Fruit fly (Drosophila melanogaster) whole organism, prepupa: ENCODE results near the gene Oseg4.
A peak's percentile ranks its signal among the peaks of the same experiment; 100 is the strongest.

Source experiments
- Blimp-1 ChIP-seq: fragments of 200-800 bp; sonication (Bioruptor generic); optimal IDR thresholded peaks from 3 replicates; lab custom pipeline; 2017; ENCODE audit warnings: missing biosample characterization, missing genetic modification characterization, mild to moderate bottlenecking, moderate library complexity, missing genetic modification reagents
- CG10669 ChIP-seq: fragments of 200-800 bp; sonication (Bioruptor generic); optimal IDR thresholded peaks from 3 replicates; lab custom pipeline; 2018; ENCODE audit warnings: missing biosample characterization, mild to moderate bottlenecking, missing genetic modification characterization, moderate library complexity
- CG11294 ChIP-seq: fragments of 200-800 bp; sonication (Bioruptor generic); IDR thresholded peaks from 2 replicates; pipeline ENCODE4 v1.3.6; 2022; ENCODE audit warnings: missing biosample characterization, missing genetic modification characterization
- CG11762 ChIP-seq: fragments of 200-800 bp; sonication (Bioruptor generic); optimal IDR thresholded peaks from 3 replicates; lab custom pipeline; 2016; ENCODE audit warnings: missing biosample characterization, missing genetic modification characterization; ENCODE audit not compliant: insufficient read depth
- CG11902 ChIP-seq: fragments of 200-800 bp; sonication (Bioruptor generic); optimal IDR thresholded peaks from 3 replicates; lab custom pipeline; 2016; ENCODE audit warnings: missing biosample characterization, missing genetic modification characterization
- CG15336 ChIP-seq: fragments of 200-800 bp; sonication (Bioruptor generic); IDR thresholded peaks from 2 replicates; pipeline ENCODE4 v1.3.6; 2022; ENCODE audit warnings: missing biosample characterization, missing genetic modification characterization
- CG1621 ChIP-seq: fragments of 200-800 bp; sonication (Bioruptor generic); optimal IDR thresholded peaks from 3 replicates; lab custom pipeline; 2018; ENCODE audit warnings: missing biosample characterization, mild to moderate bottlenecking, missing genetic modification characterization
- CG3032 ChIP-seq: fragments of 200-800 bp; optimal IDR thresholded peaks from 2 replicates; lab custom pipeline; 2019; ENCODE audit warnings: missing biosample characterization, mild to moderate bottlenecking, missing genetic modification characterization, moderate library complexity
- CG31627 ChIP-seq: fragments of 200-800 bp; sonication (Bioruptor generic); optimal IDR thresholded peaks from 3 replicates; lab custom pipeline; 2016; ENCODE audit warnings: missing biosample characterization, missing genetic modification characterization
- CG32006 ChIP-seq: fragments of 200-800 bp; sonication (Bioruptor generic); optimal IDR thresholded peaks from 3 replicates; lab custom pipeline; 2017; ENCODE audit warnings: missing biosample characterization, mild to moderate bottlenecking, missing genetic modification characterization
- CG34406 ChIP-seq: fragments of 200-800 bp; sonication (Bioruptor generic); optimal IDR thresholded peaks from 3 replicates; lab custom pipeline; 2016; ENCODE audit warnings: missing biosample characterization, missing genetic modification characterization
- CG3919 ChIP-seq: fragments of 200-800 bp; sonication (Bioruptor generic); optimal IDR thresholded peaks from 3 replicates; lab custom pipeline; 2016; ENCODE audit warnings: missing biosample characterization, missing genetic modification characterization
- CG4318 ChIP-seq: fragments of 200-800 bp; sonication (Bioruptor generic); optimal IDR thresholded peaks from 3 replicates; lab custom pipeline; 2017; ENCODE audit warnings: missing biosample characterization, mild to moderate bottlenecking, missing genetic modification characterization
- CG6163 ChIP-seq: fragments of 200-800 bp; sonication (Bioruptor generic); IDR thresholded peaks from 3 replicates; pipeline ENCODE4 v1.3.6; 2022; ENCODE audit warnings: missing biosample characterization, missing genetic modification characterization
- CG6792 ChIP-seq: fragments of 200-800 bp; sonication (Bioruptor generic); optimal IDR thresholded peaks from 3 replicates; lab custom pipeline; 2016; ENCODE audit warnings: missing biosample characterization, missing genetic modification characterization
- CG6808 ChIP-seq: fragments of 200-800 bp; sonication (Bioruptor generic); optimal IDR thresholded peaks from 3 replicates; lab custom pipeline; 2017; ENCODE audit warnings: missing biosample characterization, missing genetic modification characterization, mild to moderate bottlenecking, moderate library complexity, missing genetic modification reagents
- CG7368 ChIP-seq: fragments of 200-800 bp; sonication (Bioruptor generic); optimal IDR thresholded peaks from 3 replicates; lab custom pipeline; 2016; ENCODE audit warnings: missing biosample characterization, missing genetic modification characterization
- CG9139 ChIP-seq: fragments of 200-800 bp; sonication (Bioruptor generic); optimal IDR thresholded peaks from 3 replicates; lab custom pipeline; 2017; ENCODE audit warnings: missing biosample characterization, mild to moderate bottlenecking, missing genetic modification characterization
- Eip75B ChIP-seq: fragments of 200-800 bp; sonication (Bioruptor generic); optimal IDR thresholded peaks from 3 replicates; lab custom pipeline; 2016; ENCODE audit warnings: missing biosample characterization, missing genetic modification characterization
- Eip78C ChIP-seq: fragments of 200-800 bp; sonication (Bioruptor generic); peaks from one replicate; lab custom pipeline; 2016; ENCODE audit warnings: missing biosample characterization, missing genetic modification characterization
- Eip93F ChIP-seq: fragments of 200-800 bp; sonication (Bioruptor generic); optimal IDR thresholded peaks from 2 replicates; lab custom pipeline; 2016; ENCODE audit warnings: missing biosample characterization, mild to moderate bottlenecking, missing genetic modification characterization
- Ets96B ChIP-seq: fragments of 200-800 bp; optimal IDR thresholded peaks from 2 replicates; lab custom pipeline; 2019; ENCODE audit warnings: missing biosample characterization, mild to moderate bottlenecking, missing genetic modification characterization, moderate library complexity
- Gug ChIP-seq: fragments of 200-800 bp; sonication (Bioruptor generic); IDR thresholded peaks from 2 replicates; pipeline ENCODE4 v1.3.6; 2022; ENCODE audit warnings: missing biosample characterization, missing genetic modification characterization
- Hr38 ChIP-seq: sonication (Bioruptor generic); optimal IDR thresholded peaks from 2 replicates; lab custom pipeline; 2016; ENCODE audit warnings: missing biosample characterization, missing genetic modification characterization
- Hr39 ChIP-seq: fragments of 200-800 bp; sonication (Bioruptor generic); optimal IDR thresholded peaks from 2 replicates; lab custom pipeline; 2016; ENCODE audit warnings: missing biosample characterization, missing genetic modification characterization
- Hr4 ChIP-seq: fragments of 200-800 bp; sonication (Bioruptor generic); optimal IDR thresholded peaks from 3 replicates; lab custom pipeline; 2016; ENCODE audit warnings: missing biosample characterization, missing genetic modification characterization
- Lpt ChIP-seq: fragments of 200-800 bp; sonication (Bioruptor generic); optimal IDR thresholded peaks from 3 replicates; lab custom pipeline; 2016; ENCODE audit warnings: missing biosample characterization, missing genetic modification characterization
- OdsH ChIP-seq: fragments of 200-800 bp; sonication (Bioruptor generic); optimal IDR thresholded peaks from 3 replicates; lab custom pipeline; 2016; ENCODE audit warnings: missing biosample characterization, missing genetic modification characterization
- Smox ChIP-seq: fragments of 200-800 bp; sonication (Bioruptor generic); optimal IDR thresholded peaks from 3 replicates; lab custom pipeline; 2016; ENCODE audit warnings: missing biosample characterization, missing genetic modification characterization
- Sox14 ChIP-seq: fragments of 200-800 bp; sonication (Bioruptor generic); optimal IDR thresholded peaks from 3 replicates; lab custom pipeline; 2016; ENCODE audit warnings: missing biosample characterization, missing genetic modification characterization
- achi ChIP-seq: fragments of 200-800 bp; sonication (Bioruptor generic); optimal IDR thresholded peaks from 3 replicates; lab custom pipeline; 2016; ENCODE audit warnings: missing biosample characterization, missing genetic modification characterization
- cyc ChIP-seq: fragments of 200-800 bp; sonication (Bioruptor generic); optimal IDR thresholded peaks from 3 replicates; lab custom pipeline; 2016; ENCODE audit warnings: missing biosample characterization, missing genetic modification characterization
- dsx ChIP-seq: fragments of 200-800 bp; optimal IDR thresholded peaks from 3 replicates; lab custom pipeline; 2019; ENCODE audit warnings: missing biosample characterization, mild to moderate bottlenecking, missing genetic modification characterization, moderate library complexity; ENCODE audit not compliant: poor library complexity, severe bottlenecking
- eg ChIP-seq: fragments of 200-800 bp; sonication (Bioruptor generic); IDR thresholded peaks from 3 replicates; pipeline ENCODE4 v1.3.6; 2022; ENCODE audit warnings: missing biosample characterization, missing genetic modification characterization
- esn ChIP-seq: fragments of 200-800 bp; sonication (Bioruptor generic); optimal IDR thresholded peaks from 2 replicates; lab custom pipeline; 2016; ENCODE audit warnings: missing biosample characterization, mild to moderate bottlenecking, missing genetic modification characterization, moderate library complexity
- fd59A ChIP-seq: fragments of 200-800 bp; sonication (Bioruptor generic); optimal IDR thresholded peaks from 2 replicates; lab custom pipeline; 2017; ENCODE audit warnings: missing biosample characterization, mild to moderate bottlenecking, missing genetic modification characterization, missing genetic modification reagents
- fd85E ChIP-seq: fragments of 200-800 bp; sonication (Bioruptor generic); optimal IDR thresholded peaks from 3 replicates; lab custom pipeline; 2016; ENCODE audit warnings: missing biosample characterization, missing genetic modification characterization
- lz ChIP-seq: fragments of 200-800 bp; sonication (Bioruptor generic); optimal IDR thresholded peaks from 3 replicates; lab custom pipeline; 2016; ENCODE audit warnings: missing biosample characterization, missing genetic modification characterization
- net ChIP-seq: fragments of 200-800 bp; sonication (Bioruptor generic); optimal IDR thresholded peaks from 3 replicates; lab custom pipeline; 2016; ENCODE audit warnings: missing biosample characterization, missing genetic modification characterization
- pdm3 ChIP-seq: fragments of 200-800 bp; sonication (Bioruptor generic); optimal IDR thresholded peaks from 3 replicates; lab custom pipeline; 2016; ENCODE audit warnings: missing biosample characterization, missing genetic modification characterization
- salr ChIP-seq, 2 experiments: fragments of 200-800 bp; sonication (Bioruptor generic); optimal IDR thresholded peaks; 3 replicates each; lab custom pipeline; 2016 to 2018; ENCODE audit warnings: missing biosample characterization in 2 of 2, missing genetic modification characterization in 2 of 2, mild to moderate bottlenecking in 1 of 2
- topi ChIP-seq: fragments of 200-800 bp; sonication (Bioruptor generic); optimal IDR thresholded peaks from 3 replicates; lab custom pipeline; 2016; ENCODE audit warnings: missing biosample characterization, missing genetic modification characterization
- vri ChIP-seq: fragments of 200-800 bp; sonication (Bioruptor generic); optimal IDR thresholded peaks from 3 replicates; lab custom pipeline; 2016; ENCODE audit warnings: missing biosample characterization, mild to moderate bottlenecking, missing genetic modification characterization

The Oseg4 gene

dm6 chr3L:1735603-1736002 is at the start of gene Oseg4:
Gene Oseg4 (minus strand): TSS chr3L:1735767.
- TF ChIP-seq lz (no peak), CG11762 (no peak), CG9139 (no peak), achi (GFP tag; lab: Kevin White, UChicago) (no peak)

dm6 chr3L:1784092-1784491 is 48.5 kb upstream of the Oseg4 start:
- TF ChIP-seq CG7368 = no peak
- TF ChIP-seq cyc (GFP tag; lab: Kevin White, UChicago) = no peak
- peak; percentile 43 for TF ChIP-seq vri

- TF ChIP-seq Lpt (GFP tag; lab: Kevin White, UChicago) (no peak), lz (no peak), eg (GFP tag; lab: Robert Waterston, UW) (no peak), CG15336 (no peak), cyc (GFP tag; lab: Kevin White, UChicago) (no peak), Gug (no peak), CG34406 (GFP tag; lab: Kevin White, UChicago) (no peak), vri (no peak), fd59A (GFP tag; lab: Kevin White, UChicago) (no peak), Eip93F (no peak), esn (no peak), CG3919 (GFP tag; lab: Kevin White, UChicago) (no peak), Hr38 (no peak), net (GFP tag; lab: Kevin White, UChicago) (no peak), CG7368 (no peak)
Measured at dm6 chr3L:1777249-1777648, 41.7 kb upstream of the Oseg4 start, which contains the start of the genes CG2021 and mRpL46. Gene CG2021 (minus strand): TSS chr3L:1777411. Gene mRpL46 (plus strand): TSS chr3L:1777439.

dm6 chr3L:1774713-1775648 is 39.4 kb upstream of the Oseg4 start, which contains the start of the genes CG13933 and PolD2:
Gene CG13933 (minus strand): TSS chr3L:1775147.
Gene PolD2 (plus strand): TSS chr3L:1775633.
- peak; percentile 98 for TF ChIP-seq CG32006 (GFP tag; lab: Kevin White, UChicago)
- peak in 1 of 2 experiments; percentile 93 for TF ChIP-seq salr (GFP tag; optimal IDR thresholded peaks at IDR 0.05; lab: Kevin White, UChicago)
- TF ChIP-seq CG15336 = peak; percentile 99
- peak; percentile 67 for TF ChIP-seq Blimp-1 (GFP tag; lab: Kevin White, UChicago)
- TF ChIP-seq CG11902 (GFP tag; lab: Kevin White, UChicago) = peak; percentile 79
- peak; percentile 86 for TF ChIP-seq CG10669 (GFP tag; lab: Kevin White, UChicago)
- TF ChIP-seq pdm3 (GFP tag; lab: Kevin White, UChicago) = peak; percentile 93
- TF ChIP-seq CG7368 = no peak
- peak; percentile 92 for TF ChIP-seq CG3032 (tag; lab: Kevin White, UChicago)
- TF ChIP-seq CG4318 (GFP tag; lab: Kevin White, UChicago) = no peak
- TF ChIP-seq Ets96B (tag; lab: Kevin White, UChicago) = peak; percentile 89
- TF ChIP-seq fd85E (GFP tag; lab: Kevin White, UChicago) = peak; percentile 55
- TF ChIP-seq CG11294 (GFP tag; lab: Robert Waterston, UW) = peak; percentile 78
- TF ChIP-seq CG1621 (tag; lab: Kevin White, UChicago) = no peak
- TF ChIP-seq Sox14 (GFP tag; lab: Kevin White, UChicago) = peak; percentile 94
- TF ChIP-seq Hr4 (GFP tag; lab: Kevin White, UChicago) = peak; percentile 96
- TF ChIP-seq Hr39 (GFP tag; lab: Kevin White, UChicago) = peak; percentile 93
- TF ChIP-seq Eip78C (GFP tag; lab: Kevin White, UChicago) = peak; percentile 99
- peak; percentile 96 for TF ChIP-seq esn
- TF ChIP-seq fd59A (GFP tag; lab: Kevin White, UChicago) = peak; percentile 87
- peak; percentile 93 for TF ChIP-seq CG31627 (GFP tag; lab: Kevin White, UChicago)
- TF ChIP-seq topi (GFP tag; lab: Kevin White, UChicago) = peak; percentile 90
- TF ChIP-seq CG11762 = peak; percentile 84
- TF ChIP-seq Eip75B (GFP tag; lab: Kevin White, UChicago) = no peak
- peak; percentile 96 for TF ChIP-seq Lpt (GFP tag; lab: Kevin White, UChicago)
- peak; percentile 100 for TF ChIP-seq CG6163
- TF ChIP-seq CG9139 = no peak
- TF ChIP-seq CG6808 = no peak
- peak; percentile 91 for TF ChIP-seq Smox (GFP tag; lab: Kevin White, UChicago)
- peak; percentile 98 for TF ChIP-seq dsx (GFP tag; lab: Kevin White, UChicago)
- peak; percentile 99 for TF ChIP-seq OdsH (GFP tag; lab: Kevin White, UChicago)
- TF ChIP-seq CG6792 = peak; percentile 93
- peak; percentile 46 for TF ChIP-seq Eip93F
